Fruit fly (Drosophila melanogaster) Kc167 (cell line): Measurements from ENCODE around the gene CG3857.

Experiments used
- Myc ChIP-seq: fragments of >200 bp; optimal IDR thresholded peaks from 2 replicates; lab custom pipeline; 2017; ENCODE audit warnings: missing external identifiers
- Sin3A ChIP-seq: fragments of >200 bp; optimal IDR thresholded peaks from 2 replicates; lab custom pipeline; 2018; ENCODE audit warnings: missing external identifiers
- h ChIP-seq: fragments of >200 bp; optimal IDR thresholded peaks from 3 replicates; lab custom pipeline; 2018; ENCODE audit warnings: missing external identifiers
- insv ChIP-seq: fragments of >200 bp; optimal IDR thresholded peaks from 3 replicates; lab custom pipeline; 2018; ENCODE audit warnings: missing external identifiers
- psq ChIP-seq: fragments of >200 bp; optimal IDR thresholded peaks from 2 replicates; lab custom pipeline; 2017; ENCODE audit warnings: missing external identifiers
- ttk ChIP-seq: sonication (Bioruptor generic); optimal IDR thresholded peaks from 2 replicates; lab custom pipeline; 2017; ENCODE audit warnings: missing external identifiers

- TF ChIP-seq psq (lab: Kevin White, UChicago) (no peak), ttk (no peak), h (no peak), Sin3A (lab: Kevin White, UChicago) (no peak), Myc (lab: Kevin White, UChicago) (no peak), insv (no peak)
These were observed 24.8 kb upstream of the CG3857 start for dm6 chrX:1964409-1965345.
